Worm (Caenorhabditis elegans): Measurements from ENCODE around the gene nac-1.

DNA sequence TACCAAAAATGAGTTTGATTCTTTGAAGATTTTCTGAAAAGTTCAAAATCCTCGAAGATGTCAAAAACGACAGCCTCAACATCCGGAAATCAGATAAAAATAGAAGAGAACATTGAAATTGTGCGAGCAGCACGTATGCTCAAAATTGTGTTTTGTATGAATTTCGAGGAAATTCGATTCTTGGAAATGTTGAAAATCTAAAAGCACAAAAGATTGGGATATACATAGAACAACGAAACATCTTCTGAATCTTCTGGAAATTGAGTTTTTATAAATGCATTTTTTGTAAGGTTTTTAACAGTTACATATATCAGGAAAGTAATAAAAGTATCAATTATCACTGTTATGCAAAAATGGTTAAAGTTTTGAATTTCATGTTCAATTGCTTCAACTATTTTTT, 15.7 kb downstream of the nac-1 start:
- TF ChIP-seq hlh-6 (tag; optimal IDR thresholded peaks at IDR 0.05), result no peak
- no peak for TF ChIP-seq F13H6.1 (tag; optimal IDR thresholded peaks at IDR 0.05)
- no peak for TF ChIP-seq dve-1 (tag; optimal IDR thresholded peaks at IDR 0.05)
- no peak for TF ChIP-seq nhr-11 (tag; optimal IDR thresholded peaks at IDR 0.05)
- TF ChIP-seq ceh-18 (tag; optimal IDR thresholded peaks at IDR 0.05), result no peak
- no peak for TF ChIP-seq C38D4.7 (GFP tag; optimal IDR thresholded peaks at IDR 0.05)
- no peak for TF ChIP-seq ets-4 (tag; optimal IDR thresholded peaks at IDR 0.05)
- no peak for TF ChIP-seq fkh-10 (GFP tag; optimal IDR thresholded peaks at IDR 0.05)
- TF ChIP-seq elt-2 (tag; optimal IDR thresholded peaks at IDR 0.05), result no peak
